Worm (Caenorhabditis elegans) whole organism, L3 larva: Measurements from ENCODE around the gene mlc-1.
A peak's percentile ranks its signal among the peaks of the same experiment; 100 is the strongest.

Source experiments
- ZK546.5 ChIP-seq: sonication (generic microtip); optimal IDR thresholded peaks from 2 replicates; lab custom pipeline; 2017; ENCODE audit warnings: missing biosample characterization, missing genetic modification characterization
- eor-1 ChIP-seq, 2 experiments: fragments of 150-350 bp; optimal IDR thresholded peaks; 2 replicates each; lab custom pipeline; 2014 to 2018; ENCODE audit warnings: missing biosample characterization in 2 of 2, missing genetic modification characterization in 2 of 2
- fkh-10 ChIP-seq: sonication (generic microtip); optimal IDR thresholded peaks from 2 replicates; lab custom pipeline; 2017; ENCODE audit warnings: missing biosample characterization, missing genetic modification reagents, missing genetic modification characterization
- jun-1 ChIP-seq: fragments of 150-350 bp; optimal IDR thresholded peaks from 2 replicates; lab custom pipeline; 2014; ENCODE audit warnings: missing biosample characterization, missing genetic modification reagents, missing genetic modification characterization
- lsy-12 ChIP-seq: sonication (generic microtip); optimal IDR thresholded peaks from 2 replicates; lab custom pipeline; 2016; ENCODE audit warnings: mild to moderate bottlenecking, missing genetic modification characterization, missing compliant biosample characterization
- mml-1 ChIP-seq: fragments of 150-350 bp; sonication (generic microtip); optimal IDR thresholded peaks from 3 replicates; lab custom pipeline; 2014; ENCODE audit warnings: missing biosample characterization, missing genetic modification characterization
- nhr-11 ChIP-seq: fragments of 150-350 bp; optimal IDR thresholded peaks from 2 replicates; lab custom pipeline; 2014; ENCODE audit warnings: missing biosample characterization, missing genetic modification characterization
- nhr-28 ChIP-seq: fragments of 150-350 bp; optimal IDR thresholded peaks from 2 replicates; lab custom pipeline; 2014; ENCODE audit warnings: missing biosample characterization, missing genetic modification characterization
- pha-4 ChIP-seq: fragments of 150-350 bp; optimal IDR thresholded peaks from 2 replicates; lab custom pipeline; 2014; ENCODE audit warnings: missing biosample characterization, missing genetic modification reagents, missing genetic modification characterization
- sea-2 ChIP-seq: fragments of 150-350 bp; sonication (generic microtip); optimal IDR thresholded peaks from 4 replicates; lab custom pipeline; 2014; ENCODE audit warnings: missing biosample characterization, missing genetic modification reagents, missing genetic modification characterization
- snpc-4 ChIP-seq: fragments of 150-350 bp; optimal IDR thresholded peaks from 2 replicates; lab custom pipeline; 2014; ENCODE audit warnings: missing biosample characterization, missing genetic modification characterization
- ztf-11 ChIP-seq: fragments of 150-350 bp; optimal IDR thresholded peaks from 2 replicates; lab custom pipeline; 2014; ENCODE audit warnings: missing biosample characterization, missing genetic modification characterization
- ztf-4 ChIP-seq: fragments of 150-350 bp; optimal IDR thresholded peaks from 2 replicates; lab custom pipeline; 2014; ENCODE audit warnings: missing biosample characterization, missing genetic modification characterization

DNA sequence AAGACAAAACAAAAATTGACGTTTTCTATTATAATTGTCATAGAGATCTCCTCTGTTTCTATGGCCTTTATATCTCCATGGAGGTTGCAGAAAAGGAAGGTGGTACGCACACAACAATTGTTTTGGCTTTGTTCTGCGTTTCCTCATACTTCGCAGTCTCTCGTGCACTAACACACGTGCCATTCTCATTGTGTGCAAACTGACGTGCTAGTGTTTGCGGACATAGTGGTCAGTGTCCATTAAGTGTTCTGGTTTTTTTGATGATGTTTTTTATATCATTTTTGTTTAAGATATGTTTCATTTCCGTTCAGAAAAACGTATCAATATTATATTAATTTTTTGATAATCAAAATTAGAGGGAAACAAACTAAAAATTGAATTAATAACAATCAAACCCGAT, 7.6 kb upstream of the mlc-1 start, which contains the start of gene C36E6.2:
- TF ChIP-seq fkh-10 (GFP tag; lab: Kevin White, UChicago) (no peak), pha-4 (peak; percentile 80), ztf-11 (tag; lab: Kevin White, UChicago) (no peak), snpc-4 (tag; lab: Kevin White, UChicago) (peak; percentile 65), ztf-4 (tag; lab: Kevin White, UChicago) (no peak), nhr-11 (tag; lab: Kevin White, UChicago) (no peak), mml-1 (tag; lab: Kevin White, UChicago) (no peak), eor-1 (tag; optimal IDR thresholded peaks at IDR 0.05; lab: Kevin White, UChicago) (no peak), ZK546.5 (tag; lab: Kevin White, UChicago) (no peak), lsy-12 (peak; percentile 42), nhr-28 (tag; lab: Kevin White, UChicago) (no peak), jun-1 (tag; lab: Kevin White, UChicago) (peak; percentile 25), sea-2 (GFP tag; lab: Kevin White, UChicago) (no peak)
